Worm (Caenorhabditis elegans): ENCODE measurements around the gene yars-2.

DNA sequence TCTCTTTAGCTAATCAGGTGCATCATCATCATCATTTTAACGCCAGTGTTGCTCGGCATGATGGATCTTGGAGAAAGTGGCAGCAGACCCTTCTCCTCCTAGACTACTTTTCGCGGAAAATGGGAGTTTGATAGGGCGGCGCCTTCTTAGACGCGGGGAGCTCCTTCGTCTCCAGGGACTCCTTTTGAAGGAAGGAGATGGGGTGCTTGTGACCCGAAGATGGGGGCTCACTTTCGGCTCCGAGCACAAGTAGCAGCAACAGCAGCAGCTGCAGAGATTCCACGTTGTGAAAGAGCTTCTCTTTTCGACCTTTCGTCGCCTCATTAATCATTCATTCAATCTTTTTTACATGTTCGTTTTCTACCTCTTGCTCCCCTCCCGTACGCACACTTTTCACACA is 45.0 kb downstream of the yars-2 start:
- no peak for TF ChIP-seq him-1 (tag; optimal IDR thresholded peaks at IDR 0.05)
- no peak for TF ChIP-seq dao-5 (tag; optimal IDR thresholded peaks at IDR 0.05)
- TF ChIP-seq W03F9.2 (tag; optimal IDR thresholded peaks at IDR 0.05) = no peak
